Worm (Caenorhabditis elegans) whole organism, L3 larva: ENCODE results near the gene Y7A5A.2.

Source experiments
- ama-1 ChIP-seq: fragments of 150-350 bp; optimal IDR thresholded peaks from 2 replicates; lab custom pipeline; 2018
- ceh-16 ChIP-seq: sonication (generic microtip); optimal IDR thresholded peaks from 2 replicates; lab custom pipeline; 2017; ENCODE audit warnings: missing biosample characterization, missing genetic modification characterization
- ceh-82 ChIP-seq: fragments of 150-350 bp; optimal IDR thresholded peaks from 2 replicates; lab custom pipeline; 2014; ENCODE audit warnings: missing biosample characterization, missing genetic modification characterization
- lin-39 ChIP-seq: fragments of 150-350 bp; optimal IDR thresholded peaks from 2 replicates; lab custom pipeline; 2018; ENCODE audit warnings: missing biosample characterization, missing genetic modification reagents, missing genetic modification characterization
- nhr-28 ChIP-seq: fragments of 150-350 bp; optimal IDR thresholded peaks from 2 replicates; lab custom pipeline; 2014; ENCODE audit warnings: missing biosample characterization, missing genetic modification characterization
- nhr-77 ChIP-seq: fragments of 150-350 bp; optimal IDR thresholded peaks from 2 replicates; lab custom pipeline; 2014; ENCODE audit warnings: missing biosample characterization, missing genetic modification characterization
- pha-4 ChIP-seq: fragments of 150-350 bp; optimal IDR thresholded peaks from 2 replicates; lab custom pipeline; 2014; ENCODE audit warnings: missing biosample characterization, missing genetic modification reagents, missing genetic modification characterization
- skn-1 ChIP-seq: fragments of 150-350 bp; optimal IDR thresholded peaks from 2 replicates; lab custom pipeline; 2014; ENCODE audit warnings: missing biosample characterization, missing genetic modification characterization
- ztf-11 ChIP-seq: fragments of 150-350 bp; optimal IDR thresholded peaks from 2 replicates; lab custom pipeline; 2014; ENCODE audit warnings: missing biosample characterization, missing genetic modification characterization
- ztf-4 ChIP-seq: fragments of 150-350 bp; optimal IDR thresholded peaks from 2 replicates; lab custom pipeline; 2014; ENCODE audit warnings: missing biosample characterization, missing genetic modification characterization

DNA sequence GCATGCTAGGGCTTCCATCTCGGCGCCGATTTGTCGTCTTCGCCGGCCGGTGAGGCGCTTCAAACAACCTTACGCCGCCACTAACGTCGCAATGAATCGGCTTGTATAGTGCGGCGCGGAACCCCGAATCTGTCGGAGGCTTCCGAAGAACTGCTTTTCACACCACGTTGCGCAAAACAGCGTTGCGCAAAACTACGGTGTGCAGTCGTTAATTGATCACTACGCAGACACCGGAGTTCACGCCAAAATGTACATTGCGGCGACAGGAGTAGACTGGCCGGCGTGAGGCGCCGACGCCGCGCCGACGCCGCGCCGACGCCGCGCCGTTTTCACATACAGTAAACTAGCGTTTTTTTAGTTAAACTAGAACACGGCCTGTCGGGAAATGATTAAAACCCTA is 29.3 kb upstream of the Y7A5A.2 start:
- no peak for TF ChIP-seq pha-4 (tag; lab: Kevin White, UChicago)
- no peak for TF ChIP-seq ceh-82 (tag; lab: Kevin White, UChicago)
- no peak for TF ChIP-seq nhr-28 (tag; lab: Kevin White, UChicago)
- no peak for TF ChIP-seq ama-1 (lab: Kevin White, UChicago)
- no peak for TF ChIP-seq ztf-4
- no peak for TF ChIP-seq ztf-11 (tag; lab: Kevin White, UChicago)
- no peak for TF ChIP-seq ceh-16
- TF ChIP-seq lin-39 (tag; lab: Kevin White, UChicago) = no peak
- no peak for TF ChIP-seq nhr-77 (tag; lab: Kevin White, UChicago)
- no peak for TF ChIP-seq skn-1 (tag; lab: Kevin White, UChicago)
